Fruit fly (Drosophila melanogaster) whole organism: ENCODE results near the gene Vtld.
"Not testable (repeated sequence)": the region's sequence is repeated elsewhere in the genome, so short reads cannot be mapped to it uniquely, and the experiment has no call there.

Experiments
- Dll ChIP-seq: fragments of >200 bp; optimal IDR thresholded peaks from 2 replicates; lab custom pipeline; 2017
- pan ChIP-seq: fragments of >200 bp; optimal IDR thresholded peaks from 2 replicates; lab custom pipeline; 2017

dm6 chr3L:19728694-19729093, 31.5 kb upstream of the Vtld start, which contains the start of gene CG42529:
- TF ChIP-seq Dll, pan (lab: Kevin White, UChicago): not testable (repeated sequence)
